Worm (Caenorhabditis elegans) whole organism, young adult: ENCODE results near the gene F09B9.4.
"Not testable (repeated sequence)": the region's sequence is repeated elsewhere in the genome, so short reads cannot be mapped to it uniquely, and the experiment has no call there.

ENCODE experiments used
- B0336.3 ChIP-seq: fragments of 200-800 bp; sonication (Bioruptor generic); IDR thresholded peaks from 2 replicates; pipeline ENCODE4 v1.3.6; 2022; ENCODE audit warnings: missing genetic modification characterization, missing compliant biosample characterization
- D2030.7 ChIP-seq: fragments of 200-800 bp; sonication (Bioruptor generic); IDR thresholded peaks from 2 replicates; pipeline ENCODE4 v1.3.6; 2022; ENCODE audit warnings: missing genetic modification reagents, missing genetic modification characterization, missing compliant biosample characterization
- F10E7.11 ChIP-seq: sonication (generic microtip); optimal IDR thresholded peaks from 2 replicates; lab custom pipeline; 2017; ENCODE audit warnings: mild to moderate bottlenecking, missing genetic modification characterization, moderate library complexity, missing compliant biosample characterization
- F23B12.7 ChIP-seq: sonication (generic microtip); optimal IDR thresholded peaks from 2 replicates; lab custom pipeline; 2017; ENCODE audit warnings: missing genetic modification characterization, mild to moderate bottlenecking, missing compliant biosample characterization, antibody characterized with exemption, moderate library complexity; ENCODE audit not compliant: insufficient read depth
- K12H6.12 ChIP-seq: fragments of 200-800 bp; sonication (Bioruptor generic); optimal IDR thresholded peaks from 2 replicates; lab custom pipeline; 2018; ENCODE audit warnings: mild to moderate bottlenecking, missing genetic modification characterization, missing compliant biosample characterization
- ZK185.1 ChIP-seq: sonication (generic microtip); optimal IDR thresholded peaks from 2 replicates; lab custom pipeline; 2016; ENCODE audit warnings: mild to moderate bottlenecking, missing genetic modification characterization, missing compliant biosample characterization; ENCODE audit not compliant: poor library complexity, severe bottlenecking
- ama-1 ChIP-seq, 3 experiments: fragments of 150-350 bp in 1 of 3; sonication (generic microtip) in 2 of 3; optimal IDR thresholded peaks; 2 replicates each; lab custom pipeline; 2014 to 2018; ENCODE audit warnings: missing biosample characterization in 2 of 3, missing genetic modification characterization in 2 of 3, missing genetic modification reagents in 2 of 3
- aptf-3 ChIP-seq: fragments of 200-800 bp; sonication (Bioruptor generic); IDR thresholded peaks from 2 replicates; pipeline ENCODE4 v1.3.6; 2022; ENCODE audit warnings: missing genetic modification characterization, missing compliant biosample characterization
- atf-7 ChIP-seq: sonication (generic microtip); optimal IDR thresholded peaks from 2 replicates; lab custom pipeline; 2017; ENCODE audit warnings: mild to moderate bottlenecking, missing genetic modification characterization, missing compliant biosample characterization
- attf-3 ChIP-seq: fragments of 200-800 bp; sonication (Bioruptor generic); conservative IDR thresholded peaks from 2 replicates; pipeline ENCODE4 v1.3.6; 2022; ENCODE audit warnings: missing genetic modification reagents, missing genetic modification characterization, missing compliant biosample characterization
- bed-1 ChIP-seq: fragments of 200-800 bp; sonication (Bioruptor generic); IDR thresholded peaks from 2 replicates; pipeline ENCODE4 v1.3.6; 2022; ENCODE audit warnings: missing genetic modification reagents, missing genetic modification characterization, missing compliant biosample characterization
- ceh-100 ChIP-seq: fragments of 200-800 bp; sonication (Bioruptor generic); IDR thresholded peaks from 2 replicates; pipeline ENCODE4 v1.3.6; 2022; ENCODE audit warnings: missing genetic modification reagents, missing genetic modification characterization, missing compliant biosample characterization
- chd-7 ChIP-seq: sonication (generic microtip); optimal IDR thresholded peaks from 2 replicates; lab custom pipeline; 2016; ENCODE audit warnings: mild to moderate bottlenecking, missing genetic modification characterization, moderate library complexity, missing compliant biosample characterization
- die-1 ChIP-seq: sonication (generic microtip); optimal IDR thresholded peaks from 2 replicates; lab custom pipeline; 2016; ENCODE audit warnings: missing genotype, mild to moderate bottlenecking, missing genetic modification characterization, missing compliant biosample characterization
- dox-1 ChIP-seq: fragments of 200-800 bp; sonication (Bioruptor generic); IDR thresholded peaks from 2 replicates; pipeline ENCODE4 v1.3.6; 2022; ENCODE audit warnings: missing genetic modification reagents, missing genetic modification characterization, missing compliant biosample characterization
- egl-44 ChIP-seq: fragments of 200-800 bp; sonication (Bioruptor generic); IDR thresholded peaks from 2 replicates; pipeline ENCODE4 v1.3.6; 2022; ENCODE audit warnings: missing genetic modification reagents, missing genetic modification characterization, missing compliant biosample characterization
- ekl-4 ChIP-seq: fragments of 200-800 bp; sonication (Bioruptor generic); IDR thresholded peaks from 2 replicates; pipeline ENCODE4 v1.3.6; 2022; ENCODE audit warnings: missing genetic modification reagents, missing genetic modification characterization, missing compliant biosample characterization
- hlh-12 ChIP-seq: sonication (generic microtip); optimal IDR thresholded peaks from 2 replicates; lab custom pipeline; 2016; ENCODE audit warnings: missing genetic modification characterization, missing compliant biosample characterization
- let-526 ChIP-seq: fragments of 200-800 bp; sonication (Bioruptor generic); IDR thresholded peaks from 2 replicates; pipeline ENCODE4 v1.3.6; 2022; ENCODE audit warnings: missing genetic modification reagents, missing genetic modification characterization, missing compliant biosample characterization
- let-607 ChIP-seq, 2 experiments: fragments of 200-800 bp in 1 of 2; sonication (Bioruptor generic) in 1 of 2; sonication (generic microtip) in 1 of 2; optimal IDR thresholded peaks; 2 replicates each; lab custom pipeline; 2016 to 2018; ENCODE audit warnings: mild to moderate bottlenecking in 2 of 2, missing compliant biosample characterization in 2 of 2, missing genetic modification characterization in 2 of 2, moderate library complexity in 2 of 2, missing genotype in 1 of 2
- lin-26 ChIP-seq: fragments of 200-800 bp; sonication (Bioruptor generic); IDR thresholded peaks from 2 replicates; pipeline ENCODE4 v1.3.6; 2022; ENCODE audit warnings: missing genetic modification reagents, missing genetic modification characterization, missing compliant biosample characterization
- lin-54 ChIP-seq: fragments of 200-800 bp; sonication (Bioruptor generic); optimal IDR thresholded peaks from 2 replicates; lab custom pipeline; 2018; ENCODE audit warnings: mild to moderate bottlenecking, missing genetic modification characterization, missing compliant biosample characterization
- lsy-27 ChIP-seq: sonication (generic microtip); optimal IDR thresholded peaks from 2 replicates; lab custom pipeline; 2017; ENCODE audit warnings: missing genetic modification characterization, mild to moderate bottlenecking, missing compliant biosample characterization, antibody characterized with exemption, missing genotype, borderline replicate concordance; ENCODE audit not compliant: insufficient read depth
- madf-10 ChIP-seq: sonication (generic microtip); optimal IDR thresholded peaks from 2 replicates; lab custom pipeline; 2016; ENCODE audit warnings: mild to moderate bottlenecking, missing genetic modification characterization, missing compliant biosample characterization
- nfyb-1 ChIP-seq: fragments of 200-800 bp; sonication (Bioruptor generic); IDR thresholded peaks from 2 replicates; pipeline ENCODE4 v1.3.6; 2022; ENCODE audit warnings: missing genetic modification reagents, missing genetic modification characterization, missing compliant biosample characterization
- nhr-80 ChIP-seq: sonication (generic microtip); optimal IDR thresholded peaks from 2 replicates; lab custom pipeline; 2016; ENCODE audit warnings: missing genetic modification characterization, missing compliant biosample characterization
- pbrm-1 ChIP-seq: fragments of 200-800 bp; sonication (Bioruptor generic); IDR thresholded peaks from 2 replicates; pipeline ENCODE4 v1.3.6; 2022; ENCODE audit warnings: missing genetic modification reagents, missing genetic modification characterization, missing compliant biosample characterization
- repo-1 ChIP-seq: sonication (generic microtip); optimal IDR thresholded peaks from 2 replicates; lab custom pipeline; 2017; ENCODE audit warnings: mild to moderate bottlenecking, missing genetic modification characterization, missing compliant biosample characterization
- rpc-1 ChIP-seq, 2 experiments: fragments of 150-350 bp in 1 of 2; sonication (generic microtip) in 1 of 2; optimal IDR thresholded peaks; 2 replicates each; lab custom pipeline; 2014 to 2018; ENCODE audit warnings: missing biosample characterization in 1 of 2, missing genetic modification characterization in 1 of 2, missing genetic modification reagents in 1 of 2, missing genotype in 1 of 2
- snpc-1.1 ChIP-seq: sonication (generic microtip); optimal IDR thresholded peaks from 2 replicates; lab custom pipeline; 2017; ENCODE audit warnings: missing genetic modification characterization, mild to moderate bottlenecking, missing compliant biosample characterization, antibody characterized with exemption, moderate library complexity, missing genotype, missing genetic modification reagents; ENCODE audit not compliant: insufficient read depth
- snpc-1.3 ChIP-seq: sonication (generic microtip); optimal IDR thresholded peaks from 2 replicates; lab custom pipeline; 2017; ENCODE audit warnings: missing genetic modification characterization, mild to moderate bottlenecking, missing compliant biosample characterization, antibody characterized with exemption, moderate library complexity, missing genotype, missing genetic modification reagents; ENCODE audit not compliant: insufficient read depth
- snpc-3.4 ChIP-seq: sonication (generic microtip); optimal IDR thresholded peaks from 2 replicates; lab custom pipeline; 2017; ENCODE audit warnings: missing genetic modification characterization, mild to moderate bottlenecking, missing compliant biosample characterization, antibody characterized with exemption, moderate library complexity, missing genotype, missing genetic modification reagents
- somi-1 ChIP-seq: fragments of 200-800 bp; sonication (Bioruptor generic); optimal IDR thresholded peaks from 2 replicates; lab custom pipeline; 2018; ENCODE audit warnings: mild to moderate bottlenecking, missing genetic modification characterization, missing compliant biosample characterization
- tbp1 ChIP-seq: fragments of 200-800 bp; sonication (Bioruptor generic); optimal IDR thresholded peaks from 2 replicates; lab custom pipeline; 2018; ENCODE audit warnings: mild to moderate bottlenecking, missing genetic modification characterization, missing compliant biosample characterization
- tlf-1 ChIP-seq: fragments of 200-800 bp; sonication (Bioruptor generic); optimal IDR thresholded peaks from 2 replicates; lab custom pipeline; 2018; ENCODE audit warnings: mild to moderate bottlenecking, missing genetic modification characterization, missing compliant biosample characterization
- ztf-18 ChIP-seq: sonication (generic microtip); optimal IDR thresholded peaks from 2 replicates; lab custom pipeline; 2016; ENCODE audit warnings: missing genotype, mild to moderate bottlenecking, missing genetic modification characterization, missing compliant biosample characterization
- ztf-25 ChIP-seq: fragments of 200-800 bp; sonication (Bioruptor generic); IDR thresholded peaks from 2 replicates; pipeline ENCODE4 v1.3.6; 2022; ENCODE audit warnings: missing genetic modification reagents, missing genetic modification characterization, missing compliant biosample characterization

Gene F09B9.4

ce11 chrX:10132546-10133032 is 27.8 kb upstream of the F09B9.4 start (continued):
- 0 out of 2 replicates have a peak, but pooled peaks have one; percentile 38 for TF ChIP-seq ekl-4 (GFP tag; lab: Robert Waterston, UW)
- peak; percentile 51 for TF ChIP-seq F23B12.7 (tag; lab: Kevin White, UChicago)
- peak; percentile 13 for TF ChIP-seq repo-1 (tag; lab: Kevin White, UChicago)
- TF ChIP-seq ZK185.1, result peak; percentile 54
- 0 out of 2 replicates have a peak, but pooled peaks have one; percentile 24 for TF ChIP-seq attf-3 (GFP tag; lab: Robert Waterston, UW)
- peak; percentile 67 for TF ChIP-seq lsy-27 (tag; lab: Kevin White, UChicago)
- 0 out of 2 replicates have a peak, but pooled peaks have one; percentile 65 for TF ChIP-seq aptf-3 (GFP tag; lab: Robert Waterston, UW)
- peak; percentile 48 for TF ChIP-seq nhr-80
- peak; percentile 43 for TF ChIP-seq hlh-12 (tag; lab: Kevin White, UChicago)
- TF ChIP-seq rpc-1 (optimal IDR thresholded peaks at IDR 0.05; lab: Kevin White, UChicago), result peak; percentile 92
- TF ChIP-seq rpc-1 (tag; optimal IDR thresholded peaks at IDR 0.05; lab: Kevin White, UChicago), result peak; percentile 89
- TF ChIP-seq let-607 (tag; optimal IDR thresholded peaks at IDR 0.05; lab: Kevin White, UChicago), result peak in 1 of 2 experiments; percentile 54
- TF ChIP-seq ceh-100, result peak; percentile 43
- TF ChIP-seq D2030.7, result peak; percentile 71
- TF ChIP-seq ztf-25 (GFP tag; lab: Robert Waterston, UW), result 0 out of 2 replicates have a peak, but pooled peaks have one; percentile 51
- TF ChIP-seq egl-44 (GFP tag; lab: Robert Waterston, UW), result peak; percentile 41; the same call in 1 of the 2 replicates
- peak; percentile 35 for TF ChIP-seq tlf-1 (GFP tag; lab: Kevin White, UChicago)
- peak; percentile 80 for TF ChIP-seq let-526 (GFP tag; lab: Robert Waterston, UW)
- TF ChIP-seq B0336.3 (GFP tag; lab: Robert Waterston, UW), result peak; percentile 65; the same call in 1 of the 2 replicates
- TF ChIP-seq snpc-1.3 (tag; lab: Kevin White, UChicago), result peak; percentile 51
- TF ChIP-seq lin-26 (GFP tag; lab: Robert Waterston, UW), result peak; percentile 84
- TF ChIP-seq madf-10, result peak; percentile 73
- TF ChIP-seq tbp1 (GFP tag; lab: Kevin White, UChicago), result peak; percentile 96
- TF ChIP-seq nfyb-1 (GFP tag; lab: Robert Waterston, UW), result 0 out of 2 replicates have a peak, but pooled peaks have one; percentile 38
- TF ChIP-seq chd-7 (tag; lab: Kevin White, UChicago), result peak; percentile 54
- peak; percentile 22 for TF ChIP-seq atf-7 (tag; lab: Kevin White, UChicago)
- peak; percentile 19 for TF ChIP-seq K12H6.12 (tag; lab: Kevin White, UChicago)
- TF ChIP-seq bed-1, result peak; percentile 6; the same call in 1 of the 2 replicates
- not testable (repeated sequence) for TF ChIP-seq ama-1 (optimal IDR thresholded peaks at IDR 0.05; lab: Kevin White, UChicago)
- TF ChIP-seq ama-1 (GFP tag; optimal IDR thresholded peaks at IDR 0.05; lab: Kevin White, UChicago), result peak; percentile 54 to 81
- peak; percentile 84 for TF ChIP-seq pbrm-1 (GFP tag; lab: Robert Waterston, UW)
- peak; percentile 2 for TF ChIP-seq snpc-1.1 (tag; lab: Kevin White, UChicago)
- TF ChIP-seq ztf-18, result peak; percentile 50
- peak; percentile 86; the same call in 1 of the 2 replicates for TF ChIP-seq dox-1 (GFP tag; lab: Robert Waterston, UW)
- TF ChIP-seq snpc-3.4 (tag; lab: Kevin White, UChicago), result peak; percentile 48
- TF ChIP-seq F10E7.11, result peak; percentile 73
- TF ChIP-seq somi-1, result peak; percentile 27
- peak; percentile 45 for TF ChIP-seq lin-54 (GFP tag; lab: Kevin White, UChicago)
- TF ChIP-seq die-1, result peak; percentile 84
